Fruit fly (Drosophila melanogaster) whole organism, embryonic: ENCODE results near the gene Lamtor3.

ENCODE experiments used
- Ada2b ChIP-seq: fragments of 200-800 bp; sonication (Bioruptor generic); IDR thresholded peaks from 2 replicates; pipeline ENCODE4 v1.3.6; 2022; ENCODE audit warnings: missing biosample characterization, missing genetic modification characterization
- Atf6 ChIP-seq: fragments of 200-800 bp; sonication (Bioruptor generic); IDR thresholded peaks from 2 replicates; pipeline ENCODE4 v1.3.6; 2022; ENCODE audit warnings: missing biosample characterization, missing genetic modification characterization
- BtbVII ChIP-seq: fragments of 200-800 bp; sonication (Bioruptor generic); optimal IDR thresholded peaks from 3 replicates; lab custom pipeline; 2017; ENCODE audit warnings: missing biosample characterization, mild to moderate bottlenecking, missing genetic modification characterization
- CG10267 ChIP-seq: fragments of 200-800 bp; sonication (Bioruptor generic); optimal IDR thresholded peaks from 2 replicates; lab custom pipeline; 2018; ENCODE audit warnings: missing biosample characterization, mild to moderate bottlenecking, missing genetic modification characterization, moderate library complexity
- CG11085 ChIP-seq: fragments of 200-800 bp; sonication (Bioruptor generic); IDR thresholded peaks from 2 replicates; pipeline ENCODE4 v1.3.6; 2022; ENCODE audit warnings: missing biosample characterization, missing genetic modification characterization
- CG11247 ChIP-seq: fragments of 200-800 bp; sonication (Bioruptor generic); IDR thresholded peaks from 2 replicates; pipeline ENCODE4 v1.3.6; 2022; ENCODE audit warnings: missing biosample characterization, missing genetic modification characterization
- CG11398 ChIP-seq: fragments of 200-800 bp; sonication (Bioruptor generic); optimal IDR thresholded peaks from 2 replicates; lab custom pipeline; 2016; ENCODE audit warnings: missing biosample characterization, missing genetic modification characterization
- CG12219 ChIP-seq: fragments of 200-800 bp; sonication (Bioruptor generic); optimal IDR thresholded peaks from 3 replicates; lab custom pipeline; 2018; ENCODE audit warnings: missing biosample characterization, mild to moderate bottlenecking, missing genetic modification characterization
- CG12769 ChIP-seq: fragments of 200-800 bp; sonication (Bioruptor generic); optimal IDR thresholded peaks from 2 replicates; lab custom pipeline; 2019; ENCODE audit warnings: missing biosample characterization, mild to moderate bottlenecking, missing genetic modification characterization, moderate library complexity
- CG14014 ChIP-seq: fragments of 200-800 bp; sonication (Bioruptor generic); IDR thresholded peaks from 2 replicates; pipeline ENCODE4 v1.3.6; 2022; ENCODE audit warnings: missing biosample characterization, missing genetic modification characterization
- CG1832 ChIP-seq: fragments of 200-800 bp; sonication (Bioruptor generic); optimal IDR thresholded peaks from 2 replicates; lab custom pipeline; 2017; ENCODE audit warnings: missing biosample characterization, mild to moderate bottlenecking, missing genetic modification characterization, inconsistent platforms
- CG18764 ChIP-seq: fragments of 200-800 bp; sonication (Bioruptor generic); optimal IDR thresholded peaks from 3 replicates; lab custom pipeline; 2016; ENCODE audit warnings: missing biosample characterization, missing genetic modification characterization
- CG33557 ChIP-seq: fragments of 200-800 bp; sonication (Bioruptor generic); optimal IDR thresholded peaks from 2 replicates; lab custom pipeline; 2019; ENCODE audit warnings: missing biosample characterization, mild to moderate bottlenecking, missing genetic modification characterization, moderate library complexity
- CG3995 ChIP-seq: fragments of 200-800 bp; sonication (Bioruptor generic); optimal IDR thresholded peaks from 3 replicates; lab custom pipeline; 2016; ENCODE audit warnings: missing biosample characterization, missing genetic modification characterization
- CG43689 ChIP-seq: fragments of 200-800 bp; sonication (Bioruptor generic); IDR thresholded peaks from 2 replicates; pipeline ENCODE4 v1.3.6; 2022; ENCODE audit warnings: missing biosample characterization, missing genetic modification characterization
- CG4707 ChIP-seq: fragments of 200-800 bp; sonication (Bioruptor generic); optimal IDR thresholded peaks from 2 replicates; lab custom pipeline; 2018; ENCODE audit warnings: missing biosample characterization, mild to moderate bottlenecking, missing genetic modification characterization, moderate library complexity
- CG4854 ChIP-seq: fragments of 200-800 bp; sonication (Bioruptor generic); optimal IDR thresholded peaks from 2 replicates; lab custom pipeline; 2016; ENCODE audit warnings: missing biosample characterization, missing genetic modification characterization, inconsistent platforms
- CG6272 ChIP-seq: fragments of 200-800 bp; sonication (Bioruptor generic); IDR thresholded peaks from 2 replicates; pipeline ENCODE4 v1.3.6; 2022; ENCODE audit warnings: missing biosample characterization, missing genetic modification characterization
- CG6813 ChIP-seq: fragments of 200-800 bp; sonication (Bioruptor generic); optimal IDR thresholded peaks from 2 replicates; lab custom pipeline; 2017; ENCODE audit warnings: missing biosample characterization, missing genetic modification characterization, mild to moderate bottlenecking, moderate library complexity, missing genetic modification reagents
- CG7745 ChIP-seq: fragments of 200-800 bp; sonication (Bioruptor generic); optimal IDR thresholded peaks from 2 replicates; lab custom pipeline; 2018; ENCODE audit warnings: missing biosample characterization, mild to moderate bottlenecking, missing genetic modification characterization, moderate library complexity
- CG7839 ChIP-seq: fragments of 200-800 bp; sonication (Bioruptor generic); optimal IDR thresholded peaks from 3 replicates; lab custom pipeline; 2018; ENCODE audit warnings: missing biosample characterization, mild to moderate bottlenecking, missing genetic modification characterization, moderate library complexity
- CG9609 ChIP-seq: fragments of 200-800 bp; sonication (Bioruptor generic); optimal IDR thresholded peaks from 3 replicates; lab custom pipeline; 2016; ENCODE audit warnings: missing biosample characterization, missing genetic modification characterization
- CG9797 ChIP-seq: fragments of 200-800 bp; sonication (Bioruptor generic); optimal IDR thresholded peaks from 3 replicates; lab custom pipeline; 2018; ENCODE audit warnings: missing biosample characterization, mild to moderate bottlenecking, missing genetic modification characterization
- Dbx ChIP-seq: fragments of 200-800 bp; sonication (Bioruptor generic); IDR thresholded peaks from 3 replicates; pipeline ENCODE4 v1.3.6; 2022; ENCODE audit warnings: missing biosample characterization, missing genetic modification characterization
- Dip3 ChIP-seq: fragments of 200-800 bp; sonication (Bioruptor generic); optimal IDR thresholded peaks from 3 replicates; lab custom pipeline; 2016; ENCODE audit warnings: missing biosample characterization, missing genetic modification characterization
- Ets65A ChIP-seq: fragments of 200-800 bp; sonication (Bioruptor generic); peaks from one replicate; lab custom pipeline; 2016; ENCODE audit warnings: missing biosample characterization, missing genetic modification characterization
- MESR4 ChIP-seq: fragments of 200-800 bp; sonication (Bioruptor generic); optimal IDR thresholded peaks from 2 replicates; lab custom pipeline; 2018; ENCODE audit warnings: missing biosample characterization, mild to moderate bottlenecking, missing genetic modification characterization, moderate library complexity
- MTF-1 ChIP-seq: fragments of 200-800 bp; sonication (Bioruptor generic); optimal IDR thresholded peaks from 2 replicates; lab custom pipeline; 2018; ENCODE audit warnings: missing biosample characterization, mild to moderate bottlenecking, missing genetic modification characterization, borderline replicate concordance
- Meics ChIP-seq: fragments of 200-800 bp; sonication (Bioruptor generic); optimal IDR thresholded peaks from 2 replicates; lab custom pipeline; 2017; ENCODE audit warnings: missing biosample characterization, mild to moderate bottlenecking, missing genetic modification characterization
- NFAT ChIP-seq: fragments of 200-800 bp; sonication (Bioruptor generic); IDR thresholded peaks from 2 replicates; pipeline ENCODE4 v1.3.6; 2022; ENCODE audit warnings: missing biosample characterization, missing genetic modification characterization
- NK7.1 ChIP-seq: fragments of 200-800 bp; sonication (Bioruptor generic); optimal IDR thresholded peaks from 3 replicates; lab custom pipeline; 2016; ENCODE audit warnings: missing biosample characterization, missing genetic modification characterization
- Optix ChIP-seq: fragments of 200-800 bp; sonication (Bioruptor generic); IDR thresholded peaks from 3 replicates; pipeline ENCODE4 v1.3.6; 2022; ENCODE audit warnings: missing biosample characterization, missing genetic modification characterization
- Rfx ChIP-seq: fragments of 200-800 bp; sonication (Bioruptor generic); IDR thresholded peaks from 2 replicates; pipeline ENCODE4 v1.3.6; 2022; ENCODE audit warnings: missing biosample characterization, missing genetic modification characterization
- Sin3A ChIP-seq: fragments of >200 bp; optimal IDR thresholded peaks from 2 replicates; lab custom pipeline; 2018
- Stat92E ChIP-seq, 3 experiments: fragments of >200 bp in 2 of 3; fragments of 200-800 bp in 1 of 3; sonication (Bioruptor generic) in 1 of 3; optimal IDR thresholded peaks; 2 replicates each; lab custom pipeline; 2017 to 2019; ENCODE audit warnings: missing biosample characterization in 3 of 3, missing genetic modification characterization in 3 of 3, mild to moderate bottlenecking in 1 of 3, moderate library complexity in 1 of 3
- Taf1 ChIP-seq: fragments of 200-800 bp; sonication (Bioruptor generic); IDR thresholded peaks from 2 replicates; pipeline ENCODE4 v1.3.6; 2022; ENCODE audit warnings: missing biosample characterization, missing genetic modification characterization
- bcd ChIP-seq: fragments of 200-800 bp; sonication (Bioruptor generic); optimal IDR thresholded peaks from 2 replicates; lab custom pipeline; 2017; ENCODE audit warnings: missing biosample characterization, mild to moderate bottlenecking, missing genetic modification characterization
- cg ChIP-seq: fragments of 200-800 bp; sonication (Bioruptor generic); optimal IDR thresholded peaks from 3 replicates; lab custom pipeline; 2019; ENCODE audit warnings: missing biosample characterization, mild to moderate bottlenecking, missing genetic modification characterization, moderate library complexity
- chn ChIP-seq: fragments of 200-800 bp; sonication (Bioruptor generic); optimal IDR thresholded peaks from 2 replicates; lab custom pipeline; 2016; ENCODE audit warnings: missing biosample characterization, missing genetic modification characterization
- crp ChIP-seq, 2 experiments: fragments of 200-800 bp; sonication (Bioruptor generic); optimal IDR thresholded peaks; 2 replicates in 1 of 2; 3 replicates in 1 of 2; lab custom pipeline; 2017; ENCODE audit warnings: missing biosample characterization in 2 of 2, missing genetic modification characterization in 2 of 2, mild to moderate bottlenecking in 1 of 2, moderate library complexity in 1 of 2
- ewg ChIP-seq: fragments of 200-800 bp; sonication (Bioruptor generic); optimal IDR thresholded peaks from 3 replicates; lab custom pipeline; 2017; ENCODE audit warnings: mild to moderate bottlenecking, missing biosample characterization, missing genetic modification reagents, missing genetic modification characterization
- lmd ChIP-seq: fragments of 200-800 bp; sonication (Bioruptor generic); IDR thresholded peaks from 2 replicates; pipeline ENCODE4 v1.3.6; 2022; ENCODE audit warnings: missing biosample characterization, missing genetic modification characterization
- luna ChIP-seq: fragments of 200-800 bp; sonication (Bioruptor generic); optimal IDR thresholded peaks from 2 replicates; lab custom pipeline; 2016; ENCODE audit warnings: missing biosample characterization, missing genetic modification characterization
- mirr ChIP-seq: fragments of 200-800 bp; sonication (Bioruptor generic); optimal IDR thresholded peaks from 3 replicates; lab custom pipeline; 2018; ENCODE audit warnings: missing biosample characterization, mild to moderate bottlenecking, missing genetic modification characterization
- ranshi ChIP-seq: fragments of 200-800 bp; sonication (Bioruptor generic); IDR thresholded peaks from 2 replicates; pipeline ENCODE4 v1.3.6; 2022; ENCODE audit warnings: missing biosample characterization, missing genetic modification characterization
- sens-2 ChIP-seq: fragments of 200-800 bp; sonication (Bioruptor generic); IDR thresholded peaks from 2 replicates; pipeline ENCODE4 v1.3.6; 2022; ENCODE audit warnings: missing biosample characterization, missing genetic modification characterization
- sim ChIP-seq: fragments of 200-800 bp; sonication (Bioruptor generic); IDR thresholded peaks from 2 replicates; pipeline ENCODE4 v1.3.6; 2022; ENCODE audit warnings: missing biosample characterization, missing genetic modification characterization
- sisA ChIP-seq: fragments of 200-800 bp; sonication (Bioruptor generic); IDR thresholded peaks from 2 replicates; pipeline ENCODE4 v1.3.6; 2022; ENCODE audit warnings: missing biosample characterization, missing genetic modification characterization
- sob ChIP-seq: fragments of 200-800 bp; sonication (Bioruptor generic); IDR thresholded peaks from 2 replicates; pipeline ENCODE4 v1.3.6; 2022; ENCODE audit warnings: missing biosample characterization, missing genetic modification characterization
- ttk ChIP-seq: fragments of 200-800 bp; sonication (Bioruptor generic); IDR thresholded peaks from 2 replicates; pipeline ENCODE4 v2.1.2; 2022; ENCODE audit warnings: missing biosample characterization, missing genetic modification characterization
- unpg ChIP-seq: fragments of 200-800 bp; sonication (Bioruptor generic); optimal IDR thresholded peaks from 3 replicates; lab custom pipeline; 2018; ENCODE audit warnings: missing biosample characterization, mild to moderate bottlenecking, missing genetic modification characterization, moderate library complexity
- wor ChIP-seq: fragments of 200-800 bp; sonication (Bioruptor generic); IDR thresholded peaks from 2 replicates; pipeline ENCODE4 v1.3.6; 2022; ENCODE audit warnings: missing biosample characterization, missing genetic modification characterization

The Lamtor3 gene

dm6 chr2L:17484174-17484573, 3.1 kb downstream of the Lamtor3 start, which contains the start of the genes GCS2beta and CG5131 (continued):
- TF ChIP-seq CG43689 (GFP tag; lab: Robert Waterston, UW) (peak; percentile 72), MESR4 (peak; percentile 60), sens-2 (GFP tag; lab: Robert Waterston, UW) (peak; percentile 77), CG12219 (peak; percentile 81), MTF-1 (peak; percentile 73), bcd (GFP tag; lab: Kevin White, UChicago) (peak; percentile 93), lmd (peak; percentile 95), Dip3 (GFP tag; lab: Kevin White, UChicago) (peak; percentile 96), CG18764 (peak; percentile 91), luna (peak; percentile 92), CG4854 (GFP tag; lab: Kevin White, UChicago) (peak; percentile 91), BtbVII (peak; percentile 73), NFAT (GFP tag; lab: Robert Waterston, UW) (peak; percentile 95), CG9797 (GFP tag; lab: Kevin White, UChicago) (peak; percentile 61), Optix (GFP tag; lab: Robert Waterston, UW) (peak; percentile 94), CG3995 (peak; percentile 71), cg (no peak), CG1832 (GFP tag; lab: Kevin White, UChicago) (no peak), unpg (GFP tag; lab: Kevin White, UChicago) (peak; percentile 92), sim (GFP tag; lab: Robert Waterston, UW) (peak; percentile 73), Ets65A (GFP tag; lab: Kevin White, UChicago) (peak; percentile 100), CG11085 (GFP tag; lab: Robert Waterston, UW) (peak; percentile 92), CG6272 (GFP tag; lab: Robert Waterston, UW) (peak; percentile 95), Stat92E (GFP tag; optimal IDR thresholded peaks at IDR 0.05; lab: Kevin White, UChicago) (peak in 1 of 3 experiments; percentile 2), CG12769 (tag; lab: Kevin White, UChicago) (peak; percentile 98), CG14014 (GFP tag; lab: Robert Waterston, UW) (peak; percentile 95), CG9609 (GFP tag; lab: Kevin White, UChicago) (peak; percentile 97), NK7.1 (GFP tag; lab: Kevin White, UChicago) (peak; percentile 84), CG10267 (tag; lab: Kevin White, UChicago) (peak; percentile 76), CG7839 (tag; lab: Kevin White, UChicago) (peak; percentile 89), CG4707 (GFP tag; lab: Kevin White, UChicago) (peak; percentile 24), ranshi (GFP tag; lab: Robert Waterston, UW) (peak; percentile 94), Rfx (GFP tag; lab: Robert Waterston, UW) (peak; percentile 98), Meics (GFP tag; lab: Kevin White, UChicago) (peak; percentile 91), chn (GFP tag; lab: Kevin White, UChicago) (peak; percentile 97), wor (peak; percentile 85), ewg (GFP tag; lab: Kevin White, UChicago) (peak; percentile 83), sob (GFP tag; lab: Robert Waterston, UW) (peak; percentile 96), mirr (GFP tag; lab: Kevin White, UChicago) (peak; percentile 76), Dbx (GFP tag; lab: Robert Waterston, UW) (peak; percentile 95), Atf6 (GFP tag; lab: Robert Waterston, UW) (peak; percentile 93), sisA (GFP tag; lab: Robert Waterston, UW) (peak; percentile 95), Ada2b (GFP tag; lab: Robert Waterston, UW) (peak; percentile 94), CG6813 (GFP tag; lab: Kevin White, UChicago) (peak; percentile 78), CG11398 (GFP tag; lab: Kevin White, UChicago) (peak; percentile 92), CG7745 (tag; lab: Kevin White, UChicago) (no peak), Sin3A (lab: Kevin White, UChicago) (peak; percentile 98), ttk (peak; percentile 94), Taf1 (GFP tag; lab: Robert Waterston, UW) (peak; percentile 93), crp (GFP tag; optimal IDR thresholded peaks at IDR 0.05; lab: Kevin White, UChicago) (peak; percentile 87 to 93), CG33557 (GFP tag; lab: Kevin White, UChicago) (peak; percentile 52), CG11247 (GFP tag; lab: Robert Waterston, UW) (peak; percentile 96)
